Worm (Caenorhabditis elegans) whole organism, L4/young adult: ENCODE results near the gene nas-31.

Experiments
- W03F9.2 ChIP-seq: fragments of 150-350 bp; optimal IDR thresholded peaks from 2 replicates; lab custom pipeline; 2014; ENCODE audit warnings: missing biosample characterization, missing genetic modification characterization
- dao-5 ChIP-seq: sonication (generic microtip); optimal IDR thresholded peaks from 2 replicates; lab custom pipeline; 2016; ENCODE audit warnings: missing genotype, missing genetic modification characterization, moderate library complexity, missing compliant biosample characterization
- him-1 ChIP-seq: sonication (generic microtip); optimal IDR thresholded peaks from 2 replicates; lab custom pipeline; 2016; ENCODE audit warnings: missing genotype, missing genetic modification reagents, missing genetic modification characterization, missing compliant biosample characterization

DNA sequence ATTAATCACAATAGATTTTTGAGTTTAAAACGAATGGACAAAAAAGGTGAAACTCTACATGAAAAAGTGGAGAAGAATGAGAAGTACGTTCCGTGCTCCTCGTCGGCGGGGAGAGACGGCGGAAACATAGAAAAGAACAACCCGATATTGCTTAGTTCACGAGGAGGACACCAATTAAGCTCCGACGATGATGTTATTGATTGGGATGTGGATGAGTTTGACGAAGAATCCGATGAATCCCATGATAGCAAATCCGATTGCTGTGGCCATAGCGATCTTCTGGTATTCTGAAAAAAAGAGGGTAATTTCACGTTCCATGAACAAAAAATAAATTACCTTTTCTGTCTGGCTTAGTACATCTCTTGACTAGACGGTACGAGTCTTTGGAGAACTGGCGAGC, 24.9 kb downstream of the nas-31 start:
- TF ChIP-seq him-1 (tag; lab: Kevin White, UChicago) (no peak), W03F9.2 (no peak), dao-5 (no peak)
